Worm (Caenorhabditis elegans): ENCODE data around the gene fut-6.

- TF ChIP-seq flt-1 (GFP tag; IDR thresholded peaks at IDR 0.05) = no peak
- TF ChIP-seq med-1 (GFP tag; optimal IDR thresholded peaks at IDR 0.05; ENCODE audit: insufficient read depth) = no peak
- no peak for TF ChIP-seq T22C8.4 (GFP tag; IDR thresholded peaks at IDR 0.05)
- no peak for TF ChIP-seq ztf-29 (GFP tag; IDR thresholded peaks at IDR 0.05)
- TF ChIP-seq ref-1 (GFP tag; conservative IDR thresholded peaks at IDR 0.05) = no peak
- TF ChIP-seq tab-1 (GFP tag; IDR thresholded peaks at IDR 0.05) = no peak
Observed at ce11 chrII:4674188-4674587, 18.5 kb upstream of the fut-6 start.
